Worm (Caenorhabditis elegans) whole organism, L1 larva: ENCODE results near the gene mnr-1.

ENCODE experiments used
- nhr-47 ChIP-seq: sonication (generic microtip); optimal IDR thresholded peaks from 2 replicates; lab custom pipeline; 2016; ENCODE audit warnings: mild to moderate bottlenecking, missing genetic modification characterization, moderate library complexity, missing compliant biosample characterization
- unc-62 ChIP-seq: fragments of 150-350 bp; optimal IDR thresholded peaks from 2 replicates; lab custom pipeline; 2014; ENCODE audit warnings: missing biosample characterization, missing genetic modification reagents, missing genetic modification characterization

ce11 chrV:20670625-20671024 lies 16.2 kb downstream of the mnr-1 start:
- no peak for TF ChIP-seq unc-62 (GFP tag; lab: Kevin White, UChicago)
- no peak for TF ChIP-seq nhr-47
